Fruit fly (Drosophila melanogaster) Kc167 (cell line): ENCODE data around the gene CG14182.

Experiments
- Myc ChIP-seq: fragments of >200 bp; optimal IDR thresholded peaks from 2 replicates; lab custom pipeline; 2017; ENCODE audit warnings: missing external identifiers
- h ChIP-seq: fragments of >200 bp; optimal IDR thresholded peaks from 3 replicates; lab custom pipeline; 2018; ENCODE audit warnings: missing external identifiers
- psq ChIP-seq: fragments of >200 bp; optimal IDR thresholded peaks from 2 replicates; lab custom pipeline; 2017; ENCODE audit warnings: missing external identifiers

- TF ChIP-seq h (lab: Kevin White, UChicago) (no peak), Myc (lab: Kevin White, UChicago) (no peak), psq (lab: Kevin White, UChicago) (no peak)
Observed at dm6 chr3L:20005033-20005782, 25.6 kb upstream of the CG14182 start, which contains the start of gene kug.
